Worm (Caenorhabditis elegans) whole organism, L1 larva: ENCODE data around the gene atg-9.

Experiments
- aly-2 ChIP-seq: fragments of 150-350 bp; optimal IDR thresholded peaks from 2 replicates; lab custom pipeline; 2014; ENCODE audit warnings: missing biosample characterization, missing genetic modification characterization
- ama-1 ChIP-seq: fragments of 150-350 bp; optimal IDR thresholded peaks from 2 replicates; lab custom pipeline; 2014
- elt-3 ChIP-seq, 6 experiments: fragments of 150-350 bp in 1 of 6; sonication (generic microtip); optimal IDR thresholded peaks; 2 replicates each; lab custom pipeline; 2017 to 2018; ENCODE audit warnings: missing biosample characterization in 6 of 6, missing genetic modification characterization in 6 of 6, inconsistent platforms in 1 of 6
- grh-1 ChIP-seq: fragments of 200-800 bp; sonication (Bioruptor generic); IDR thresholded peaks from 2 replicates; pipeline ENCODE4 v1.3.6; 2022; ENCODE audit warnings: missing genetic modification reagents, missing genetic modification characterization, missing compliant biosample characterization
- jun-1 ChIP-seq: fragments of 150-350 bp; optimal IDR thresholded peaks from 2 replicates; lab custom pipeline; 2014; ENCODE audit warnings: missing biosample characterization, missing genetic modification reagents, missing genetic modification characterization
- lin-39 ChIP-seq: fragments of 150-350 bp; optimal IDR thresholded peaks from 2 replicates; lab custom pipeline; 2014; ENCODE audit warnings: missing biosample characterization, missing genetic modification reagents, missing genetic modification characterization
- mep-1 ChIP-seq: fragments of 150-350 bp; optimal IDR thresholded peaks from 2 replicates; lab custom pipeline; 2014; ENCODE audit warnings: missing biosample characterization, missing genetic modification characterization
- nhr-237 ChIP-seq: fragments of 150-350 bp; optimal IDR thresholded peaks from 2 replicates; lab custom pipeline; 2014; ENCODE audit warnings: missing biosample characterization, missing genetic modification characterization
- nhr-28 ChIP-seq: fragments of 150-350 bp; optimal IDR thresholded peaks from 2 replicates; lab custom pipeline; 2014; ENCODE audit warnings: missing biosample characterization, missing genetic modification characterization
- nhr-76 ChIP-seq: sonication (generic microtip); optimal IDR thresholded peaks from 2 replicates; lab custom pipeline; 2017; ENCODE audit warnings: missing biosample characterization, missing genetic modification characterization
- nhr-77 ChIP-seq: fragments of 150-350 bp; optimal IDR thresholded peaks from 2 replicates; lab custom pipeline; 2014; ENCODE audit warnings: missing biosample characterization, missing genetic modification characterization

DNA sequence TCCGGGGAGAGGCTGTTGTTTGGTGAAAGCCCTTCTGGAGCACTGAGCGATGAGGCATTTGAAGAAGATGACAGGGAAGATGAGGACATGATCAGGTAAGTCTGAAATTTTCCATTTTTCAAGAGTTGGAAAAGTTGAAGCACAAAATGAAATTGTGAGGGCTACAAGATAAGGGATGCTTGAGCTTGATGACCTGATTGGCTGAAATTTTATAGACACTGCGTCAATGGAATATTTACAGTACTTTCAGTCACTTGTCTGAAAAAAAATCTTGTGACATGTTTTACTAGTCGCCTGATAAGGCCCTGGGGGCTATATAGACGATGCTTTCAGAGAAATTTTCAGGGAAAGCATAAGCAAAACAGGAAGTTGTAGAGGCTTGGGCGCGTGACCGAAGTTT is 12.8 kb upstream of the atg-9 start, which contains the start of gene dmd-8:
- TF ChIP-seq elt-3 (tag; optimal IDR thresholded peaks at IDR 0.05; lab: Kevin White, UChicago) = no peak
- TF ChIP-seq nhr-28 (tag; lab: Kevin White, UChicago) = no peak
- TF ChIP-seq jun-1 (tag; lab: Kevin White, UChicago) = no peak
- no peak for TF ChIP-seq nhr-76 (tag; lab: Kevin White, UChicago)
- no peak for TF ChIP-seq ama-1 (lab: Kevin White, UChicago)
- no peak for TF ChIP-seq nhr-237 (tag; lab: Kevin White, UChicago)
- no peak for TF ChIP-seq nhr-77 (tag; lab: Kevin White, UChicago)
- no peak for TF ChIP-seq grh-1
- no peak for TF ChIP-seq mep-1 (tag; lab: Kevin White, UChicago)
- TF ChIP-seq lin-39 (tag; lab: Kevin White, UChicago) = no peak
- TF ChIP-seq aly-2 (tag; lab: Kevin White, UChicago) = no peak
